Fruit fly (Drosophila melanogaster) whole organism: Measurements from ENCODE around the gene CG31224.

Experiments used
- CG8478 ChIP-seq: fragments of >200 bp; optimal IDR thresholded peaks from 2 replicates; lab custom pipeline; 2018; ENCODE audit warnings: inconsistent platforms
- Dll ChIP-seq: fragments of >200 bp; optimal IDR thresholded peaks from 2 replicates; lab custom pipeline; 2017
- EcR ChIP-seq, 2 experiments: fragments of >200 bp; optimal IDR thresholded peaks; 2 replicates each; lab custom pipeline; 2017; ENCODE audit warnings: missing biosample characterization in 2 of 2, missing genetic modification characterization in 2 of 2, missing genetic modification reagents in 2 of 2
- pan ChIP-seq: fragments of >200 bp; optimal IDR thresholded peaks from 2 replicates; lab custom pipeline; 2017
- psq ChIP-seq: fragments of >200 bp; optimal IDR thresholded peaks from 2 replicates; lab custom pipeline; 2017
- usp ChIP-seq: fragments of >200 bp; optimal IDR thresholded peaks from 2 replicates; lab custom pipeline; 2017; ENCODE audit warnings: missing biosample characterization, missing genetic modification characterization, mixed read lengths

Gene CG31224

DNA sequence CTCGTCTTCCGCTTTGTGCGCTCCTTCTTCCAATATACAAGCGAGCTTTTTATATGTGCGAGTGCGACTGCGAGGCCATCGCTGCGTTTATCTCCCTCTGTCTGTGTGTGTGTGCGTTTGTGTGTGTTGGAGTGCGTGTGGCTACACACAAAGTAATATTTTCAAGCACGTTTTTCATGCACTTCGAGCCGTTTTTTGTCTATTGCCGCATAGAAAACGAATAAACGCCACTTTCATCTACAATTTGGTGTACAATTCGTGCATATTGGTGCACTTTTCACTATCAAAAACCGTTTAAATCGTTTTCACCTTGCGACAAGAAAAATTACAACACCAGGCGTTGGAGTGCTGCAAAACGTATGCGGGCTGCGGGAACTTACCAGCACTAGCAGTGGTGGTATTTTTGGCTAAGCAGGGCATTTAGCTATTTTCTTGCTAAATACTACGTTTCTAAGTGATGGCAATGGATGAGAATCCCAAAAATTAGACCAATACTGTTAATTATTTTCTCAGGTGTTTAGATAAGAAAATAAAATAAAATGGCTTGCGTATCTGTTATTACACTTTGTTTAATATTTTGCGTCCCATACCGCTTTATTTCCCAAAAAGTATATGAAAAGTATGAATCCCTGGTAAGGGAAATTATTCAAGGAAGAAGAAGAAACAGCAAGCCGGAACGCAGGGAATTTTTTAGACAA is at the start of gene CG31224, which contains the start of gene CstF64:
Gene CG31224 (minus strand): TSS at position 365 of the 698 bp plus-strand sequence.
Gene CstF64 (plus strand): TSS at position 674 of the 698 bp plus-strand sequence.
- no peak for TF ChIP-seq Dll (lab: Kevin White, UChicago)
- TF ChIP-seq pan (lab: Kevin White, UChicago) = no peak
- TF ChIP-seq CG8478 (lab: Kevin White, UChicago) = no peak
- TF ChIP-seq psq (lab: Kevin White, UChicago) = no peak
- TF ChIP-seq usp (GFP tag; lab: Kevin White, UChicago) = no peak
- no peak for TF ChIP-seq EcR (GFP tag; optimal IDR thresholded peaks at IDR 0.05; lab: Kevin White, UChicago)

dm6 chr3R:18707492-18707891 is 48.4 kb upstream of the CG31224 start:
- no peak for TF ChIP-seq pan (lab: Kevin White, UChicago)
- TF ChIP-seq usp (GFP tag; lab: Kevin White, UChicago) = no peak
- TF ChIP-seq psq (lab: Kevin White, UChicago) = no peak
- no peak for TF ChIP-seq CG8478 (lab: Kevin White, UChicago)
- TF ChIP-seq Dll (lab: Kevin White, UChicago) = no peak
- TF ChIP-seq EcR (GFP tag; optimal IDR thresholded peaks at IDR 0.05; lab: Kevin White, UChicago) = no peak

dm6 chr3R:18706289-18706688 is 47.2 kb upstream of the CG31224 start:
- TF ChIP-seq Dll (lab: Kevin White, UChicago) = no peak
- TF ChIP-seq usp (GFP tag; lab: Kevin White, UChicago) = no peak
- TF ChIP-seq EcR (GFP tag; optimal IDR thresholded peaks at IDR 0.05; lab: Kevin White, UChicago) = no peak
- TF ChIP-seq CG8478 (lab: Kevin White, UChicago) = no peak
- TF ChIP-seq psq (lab: Kevin White, UChicago) = no peak
- no peak for TF ChIP-seq pan (lab: Kevin White, UChicago)

DNA sequence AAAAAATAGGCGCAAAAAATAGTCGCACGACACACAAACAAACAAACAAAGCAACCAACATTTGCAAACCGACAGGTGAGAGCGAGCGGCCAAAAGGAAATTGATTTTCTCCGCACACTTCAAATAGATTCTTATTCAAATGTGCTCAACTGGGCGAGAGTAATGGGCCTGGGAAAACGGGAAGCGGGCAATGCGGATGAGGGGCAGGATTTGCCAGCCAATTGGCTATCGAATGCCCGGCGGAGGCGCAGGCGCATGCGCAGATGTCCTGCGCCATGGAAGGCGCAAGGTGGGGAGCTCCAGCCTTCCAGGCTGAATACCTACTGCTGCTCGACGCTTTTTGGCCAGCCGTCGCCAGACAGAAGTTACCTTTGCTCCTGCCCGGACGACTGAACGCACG is 46.0 kb upstream of the CG31224 start, which contains the start of the genes ChAT and VAChT:
Gene ChAT (plus strand): TSS at position 352 of the 400 bp plus-strand sequence.
Gene VAChT (plus strand): TSS at position 352 of the 400 bp plus-strand sequence.
- TF ChIP-seq psq (lab: Kevin White, UChicago) = no peak
- no peak for TF ChIP-seq pan (lab: Kevin White, UChicago)
- TF ChIP-seq EcR (GFP tag; optimal IDR thresholded peaks at IDR 0.05; lab: Kevin White, UChicago) = no peak
- no peak for TF ChIP-seq Dll (lab: Kevin White, UChicago)
- no peak for TF ChIP-seq usp (GFP tag; lab: Kevin White, UChicago)
- TF ChIP-seq CG8478 (lab: Kevin White, UChicago) = no peak

dm6 chr3R:18703514-18703913 is 44.4 kb upstream of the CG31224 start:
- TF ChIP-seq psq (lab: Kevin White, UChicago) (no peak), usp (GFP tag; lab: Kevin White, UChicago) (no peak), Dll (lab: Kevin White, UChicago) (no peak), EcR (GFP tag; optimal IDR thresholded peaks at IDR 0.05; lab: Kevin White, UChicago) (no peak), CG8478 (lab: Kevin White, UChicago) (no peak), pan (lab: Kevin White, UChicago) (no peak)

dm6 chr3R:18698855-18699569 is 39.9 kb upstream of the CG31224 start:
- TF ChIP-seq pan (lab: Kevin White, UChicago) (no peak), EcR (GFP tag; optimal IDR thresholded peaks at IDR 0.05; lab: Kevin White, UChicago) (no peak), CG8478 (lab: Kevin White, UChicago) (no peak), psq (lab: Kevin White, UChicago) (no peak), usp (GFP tag; lab: Kevin White, UChicago) (no peak), Dll (lab: Kevin White, UChicago) (no peak)

DNA sequence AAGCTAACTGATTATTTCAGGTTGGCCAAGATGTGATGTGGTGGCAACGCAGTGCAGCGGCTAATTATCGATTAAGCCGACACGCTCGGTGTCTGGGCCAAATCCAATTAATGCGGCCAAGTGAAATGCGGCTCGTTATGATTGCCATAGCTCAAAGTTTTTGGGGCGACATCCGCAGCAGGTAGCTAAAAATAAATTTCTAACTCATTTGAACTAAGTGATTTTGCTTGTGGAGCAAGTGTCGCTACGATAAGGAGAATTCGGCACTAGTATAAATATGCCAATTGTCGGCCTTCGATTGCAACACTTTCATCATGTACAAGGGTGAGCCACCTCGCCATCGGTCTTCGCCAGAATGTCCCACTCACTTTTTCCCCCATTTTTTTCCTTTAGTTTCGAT is 35.8 kb upstream of the CG31224 start, which contains the start of gene CG34282:
Gene CG34282 (plus strand): TSS at position 301 of the 400 bp plus-strand sequence.
- no peak for TF ChIP-seq pan (lab: Kevin White, UChicago)
- TF ChIP-seq EcR (GFP tag; optimal IDR thresholded peaks at IDR 0.05; lab: Kevin White, UChicago) = no peak
- no peak for TF ChIP-seq psq (lab: Kevin White, UChicago)

dm6 chr3R:18693611-18694010 is 34.5 kb upstream of the CG31224 start, which contains the start of gene CG14300:
CG14300 (minus strand) TSS chr3R:18693711.
- TF ChIP-seq EcR (GFP tag; optimal IDR thresholded peaks at IDR 0.05; lab: Kevin White, UChicago) = no peak
- TF ChIP-seq usp (GFP tag; lab: Kevin White, UChicago) = no peak
- no peak for TF ChIP-seq CG8478 (lab: Kevin White, UChicago)
- no peak for TF ChIP-seq Dll (lab: Kevin White, UChicago)
- TF ChIP-seq psq (lab: Kevin White, UChicago) = no peak
- no peak for TF ChIP-seq pan (lab: Kevin White, UChicago)

dm6 chr3R:18692619-18693018 is 33.5 kb upstream of the CG31224 start, which contains the start of gene Muc91C:
Muc91C (minus strand) TSS chr3R:18692719.
- TF ChIP-seq pan (lab: Kevin White, UChicago) (no peak), Dll (lab: Kevin White, UChicago) (no peak), psq (lab: Kevin White, UChicago) (no peak), EcR (GFP tag; optimal IDR thresholded peaks at IDR 0.05; lab: Kevin White, UChicago) (no peak), usp (GFP tag; lab: Kevin White, UChicago) (no peak), CG8478 (lab: Kevin White, UChicago) (no peak)

dm6 chr3R:18681054-18681453 is 21.9 kb upstream of the CG31224 start:
- TF ChIP-seq EcR (GFP tag; optimal IDR thresholded peaks at IDR 0.05; lab: Kevin White, UChicago) (no peak), pan (lab: Kevin White, UChicago) (no peak), CG8478 (lab: Kevin White, UChicago) (no peak), psq (lab: Kevin White, UChicago) (no peak), Dll (lab: Kevin White, UChicago) (no peak), usp (GFP tag; lab: Kevin White, UChicago) (no peak)
